Worm (Caenorhabditis elegans) whole organism, L4 larva: ENCODE measurements around the gene H04J21.1.
A peak's percentile ranks its signal among the peaks of the same experiment; 100 is the strongest.

Experiments
- D1046.2 ChIP-seq: fragments of 200-800 bp; sonication (Bioruptor generic); IDR thresholded peaks from 2 replicates; pipeline ENCODE4 v1.3.6; 2022; ENCODE audit warnings: missing genetic modification characterization, missing compliant biosample characterization
- F26F4.8 ChIP-seq: fragments of 200-800 bp; sonication (Bioruptor generic); conservative IDR thresholded peaks from 2 replicates; pipeline ENCODE4 v1.3.6; 2022; ENCODE audit warnings: missing genetic modification characterization, missing compliant biosample characterization
- F37D6.2 ChIP-seq: sonication (generic microtip); optimal IDR thresholded peaks from 2 replicates; lab custom pipeline; 2016; ENCODE audit warnings: mild to moderate bottlenecking, missing genetic modification characterization, missing compliant biosample characterization
- F49E8.2 ChIP-seq: sonication (generic microtip); optimal IDR thresholded peaks from 2 replicates; lab custom pipeline; 2016; ENCODE audit warnings: missing compliant biosample characterization, mild to moderate bottlenecking, missing genetic modification characterization, borderline replicate concordance
- T20F7.1 ChIP-seq: fragments of 200-800 bp; sonication (Bioruptor generic); optimal IDR thresholded peaks from 2 replicates; lab custom pipeline; 2018; ENCODE audit warnings: mild to moderate bottlenecking, missing genetic modification characterization, missing compliant biosample characterization
- Y105C5A.15 ChIP-seq: fragments of 200-800 bp; sonication (Bioruptor generic); IDR thresholded peaks from 2 replicates; pipeline ENCODE4 v1.3.6; 2022; ENCODE audit warnings: missing genetic modification characterization, missing compliant biosample characterization
- Y48G9A.11 ChIP-seq: fragments of 200-800 bp; sonication (Bioruptor generic); IDR thresholded peaks from 2 replicates; pipeline ENCODE4 v1.3.6; 2022; ENCODE audit warnings: missing genetic modification reagents, missing genetic modification characterization, missing compliant biosample characterization
- ZK546.5 ChIP-seq, 2 experiments: sonication (generic microtip); optimal IDR thresholded peaks; 2 replicates each; lab custom pipeline; 2017; ENCODE audit warnings: missing biosample characterization in 2 of 2, missing genetic modification characterization in 2 of 2
- attf-4 ChIP-seq: sonication (generic microtip); optimal IDR thresholded peaks from 3 replicates; lab custom pipeline; 2017; ENCODE audit warnings: missing biosample characterization, missing genetic modification characterization
- ceh-28 ChIP-seq: fragments of 150-350 bp; optimal IDR thresholded peaks from 2 replicates; lab custom pipeline; 2014; ENCODE audit warnings: missing biosample characterization, missing genetic modification reagents, missing genetic modification characterization
- ceh-62 ChIP-seq: sonication (generic microtip); optimal IDR thresholded peaks from 2 replicates; lab custom pipeline; 2017; ENCODE audit warnings: missing biosample characterization, missing genetic modification characterization
- ces-1 ChIP-seq: fragments of 150-350 bp; sonication (generic microtip); optimal IDR thresholded peaks from 4 replicates; lab custom pipeline; 2014; ENCODE audit warnings: missing biosample characterization, missing genetic modification reagents, missing genetic modification characterization
- ctbp-1 ChIP-seq: fragments of 200-800 bp; sonication (Bioruptor generic); IDR thresholded peaks from 2 replicates; pipeline ENCODE4 v1.3.6; 2022; ENCODE audit warnings: missing genetic modification reagents, missing genetic modification characterization, missing compliant biosample characterization
- daf-12 ChIP-seq: fragments of 150-350 bp; optimal IDR thresholded peaks from 2 replicates; lab custom pipeline; 2014; ENCODE audit warnings: missing biosample characterization, missing genetic modification reagents, missing genetic modification characterization
- daf-19 ChIP-seq: fragments of 200-800 bp; sonication (Bioruptor generic); conservative IDR thresholded peaks from 2 replicates; pipeline ENCODE4 v1.3.6; 2022; ENCODE audit warnings: missing genetic modification characterization, missing compliant biosample characterization
- dpl-1 ChIP-seq: fragments of 150-350 bp; optimal IDR thresholded peaks from 2 replicates; lab custom pipeline; 2014; ENCODE audit warnings: missing biosample characterization, missing genetic modification reagents, missing genetic modification characterization
- dve-1 ChIP-seq: sonication (generic microtip); optimal IDR thresholded peaks from 2 replicates; lab custom pipeline; 2017; ENCODE audit warnings: antibody characterized with exemption, mild to moderate bottlenecking, missing genetic modification characterization, missing compliant biosample characterization; ENCODE audit not compliant: insufficient read depth
- fos-1 ChIP-seq: fragments of 150-350 bp; optimal IDR thresholded peaks from 2 replicates; lab custom pipeline; 2014; ENCODE audit warnings: missing biosample characterization, missing genetic modification characterization
- gei-8 ChIP-seq: fragments of 200-800 bp; sonication (Bioruptor generic); optimal IDR thresholded peaks from 2 replicates; lab custom pipeline; 2018; ENCODE audit warnings: mild to moderate bottlenecking, missing genetic modification characterization, missing compliant biosample characterization
- hlh-30 ChIP-seq: sonication (generic microtip); optimal IDR thresholded peaks from 2 replicates; lab custom pipeline; 2017; ENCODE audit warnings: antibody characterized with exemption, mild to moderate bottlenecking, missing genetic modification characterization, missing compliant biosample characterization; ENCODE audit not compliant: insufficient read depth
- jun-1 ChIP-seq: fragments of 150-350 bp; optimal IDR thresholded peaks from 2 replicates; lab custom pipeline; 2014; ENCODE audit warnings: missing biosample characterization, missing genetic modification reagents, missing genetic modification characterization
- lim-7 ChIP-seq: fragments of 200-800 bp; sonication (Bioruptor generic); IDR thresholded peaks from 2 replicates; pipeline ENCODE4 v1.3.6; 2022; ENCODE audit warnings: missing genetic modification characterization, missing compliant biosample characterization
- lin-1 ChIP-seq: fragments of 200-800 bp; sonication (Bioruptor generic); IDR thresholded peaks from 2 replicates; pipeline ENCODE4 v1.3.6; 2022; ENCODE audit warnings: missing genetic modification reagents, missing genetic modification characterization, missing compliant biosample characterization
- lin-15B ChIP-seq: fragments of 150-350 bp; sonication (generic microtip); optimal IDR thresholded peaks from 3 replicates; lab custom pipeline; 2014; ENCODE audit warnings: missing biosample characterization, missing genetic modification characterization
- lin-39 ChIP-seq: fragments of 150-350 bp; optimal IDR thresholded peaks from 2 replicates; lab custom pipeline; 2014; ENCODE audit warnings: missing biosample characterization, missing genetic modification reagents, missing genetic modification characterization
- lsy-2 ChIP-seq, 2 experiments: fragments of 150-350 bp in 1 of 2; sonication (generic microtip) in 1 of 2; optimal IDR thresholded peaks; 2 replicates each; lab custom pipeline; 2014 to 2017; ENCODE audit warnings: missing biosample characterization in 2 of 2, missing genetic modification characterization in 2 of 2
- madf-9 ChIP-seq: fragments of 200-800 bp; sonication (Bioruptor generic); conservative IDR thresholded peaks from 2 replicates; pipeline ENCODE4 v1.3.6; 2022; ENCODE audit warnings: missing genetic modification reagents, missing genetic modification characterization, missing compliant biosample characterization
- mdt-29 ChIP-seq: fragments of 200-800 bp; sonication (Bioruptor generic); IDR thresholded peaks from 2 replicates; pipeline ENCODE4 v1.3.6; 2022; ENCODE audit warnings: missing genetic modification reagents, missing genetic modification characterization, missing compliant biosample characterization
- mep-1 ChIP-seq: fragments of 150-350 bp; sonication (generic microtip); optimal IDR thresholded peaks from 3 replicates; lab custom pipeline; 2014; ENCODE audit warnings: missing biosample characterization, missing genetic modification characterization
- mes-2 ChIP-seq: sonication (generic microtip); optimal IDR thresholded peaks from 2 replicates; lab custom pipeline; 2016; ENCODE audit warnings: missing genotype, mild to moderate bottlenecking, missing genetic modification characterization, missing compliant biosample characterization; ENCODE audit not compliant: poor library complexity, severe bottlenecking
- mxl-3 ChIP-seq: fragments of 200-800 bp; sonication (Bioruptor generic); optimal IDR thresholded peaks from 2 replicates; lab custom pipeline; 2018; ENCODE audit warnings: mild to moderate bottlenecking, missing genetic modification characterization, missing compliant biosample characterization
- nhr-11 ChIP-seq: fragments of 150-350 bp; optimal IDR thresholded peaks from 2 replicates; lab custom pipeline; 2014; ENCODE audit warnings: missing biosample characterization, missing genetic modification characterization
- nhr-111 ChIP-seq: fragments of 200-800 bp; sonication (Bioruptor generic); optimal IDR thresholded peaks from 2 replicates; lab custom pipeline; 2018; ENCODE audit warnings: mild to moderate bottlenecking, missing genetic modification characterization, missing compliant biosample characterization
- nhr-41 ChIP-seq: fragments of 200-800 bp; sonication (Bioruptor generic); IDR thresholded peaks from 2 replicates; pipeline ENCODE4 v1.3.6; 2022; ENCODE audit warnings: missing genetic modification reagents, missing genetic modification characterization, missing compliant biosample characterization
- nhr-6 ChIP-seq: fragments of 150-350 bp; optimal IDR thresholded peaks from 2 replicates; lab custom pipeline; 2014; ENCODE audit warnings: missing biosample characterization, missing genetic modification characterization
- nhr-77 ChIP-seq: fragments of 150-350 bp; optimal IDR thresholded peaks from 2 replicates; lab custom pipeline; 2014; ENCODE audit warnings: missing biosample characterization, missing genetic modification characterization
- saeg-2 ChIP-seq: fragments of 200-800 bp; sonication (Bioruptor generic); IDR thresholded peaks from 2 replicates; pipeline ENCODE4 v1.3.6; 2022; ENCODE audit warnings: missing genetic modification reagents, missing genetic modification characterization, missing compliant biosample characterization
- tag-97 ChIP-seq: fragments of 200-800 bp; sonication (Bioruptor generic); IDR thresholded peaks from 2 replicates; pipeline ENCODE4 v1.3.6; 2022; ENCODE audit warnings: missing genetic modification characterization, missing compliant biosample characterization
- tra-1 ChIP-seq: fragments of 200-800 bp; sonication (Bioruptor generic); IDR thresholded peaks from 2 replicates; pipeline ENCODE4 v1.3.6; 2022; ENCODE audit warnings: missing genetic modification reagents, missing genetic modification characterization, missing compliant biosample characterization
- unc-39 ChIP-seq: sonication (generic microtip); optimal IDR thresholded peaks from 2 replicates; lab custom pipeline; 2017; ENCODE audit warnings: missing biosample characterization, missing genetic modification characterization
- unc-62 ChIP-seq, 3 experiments: fragments of 150-350 bp in 1 of 3; sonication (generic microtip); optimal IDR thresholded peaks in 2 of 3; peaks in 1 of 3; 1 replicate in 1 of 3; 2 replicates in 2 of 3; lab custom pipeline; 2014 to 2017; ENCODE audit warnings: missing biosample characterization in 3 of 3, missing genetic modification characterization in 3 of 3, missing genetic modification reagents in 3 of 3, missing genotype in 1 of 3
- ztf-11 ChIP-seq: fragments of 150-350 bp; optimal IDR thresholded peaks from 2 replicates; lab custom pipeline; 2014; ENCODE audit warnings: missing biosample characterization, missing genetic modification characterization

Gene H04J21.1

ce11 chrIII:2401126-2402123 lies 29.7 kb upstream of the H04J21.1 start, which contains the start of the genes cic-1 and strm-1 (continued):
- TF ChIP-seq mes-2 (tag; lab: Kevin White, UChicago): peak; percentile 71
- TF ChIP-seq ceh-28 (tag; lab: Kevin White, UChicago): no peak
- TF ChIP-seq Y105C5A.15 (GFP tag; lab: Robert Waterston, UW): no peak
- peak; percentile 25 for TF ChIP-seq hlh-30 (tag; lab: Kevin White, UChicago)
- TF ChIP-seq D1046.2 (GFP tag; lab: Robert Waterston, UW): no peak
- TF ChIP-seq ZK546.5 (tag; optimal IDR thresholded peaks at IDR 0.05; lab: Kevin White, UChicago): no peak
- no peak for TF ChIP-seq madf-9
- no peak for TF ChIP-seq tra-1
- TF ChIP-seq mdt-29 (GFP tag; lab: Robert Waterston, UW): no peak
- TF ChIP-seq ctbp-1 (GFP tag; lab: Robert Waterston, UW): no peak
- TF ChIP-seq T20F7.1 (GFP tag; lab: Kevin White, UChicago): peak; percentile 98
- no peak for TF ChIP-seq lin-1 (GFP tag; lab: Robert Waterston, UW)
- TF ChIP-seq lin-39 (tag; lab: Kevin White, UChicago): no peak
- no peak for TF ChIP-seq daf-19
- TF ChIP-seq nhr-11: no peak
- no peak for TF ChIP-seq saeg-2 (GFP tag; lab: Robert Waterston, UW)
- TF ChIP-seq dpl-1: peak; percentile 92
- peak; percentile 99 for TF ChIP-seq Y48G9A.11 (GFP tag; lab: Robert Waterston, UW)
- TF ChIP-seq lsy-2 (tag; optimal IDR thresholded peaks at IDR 0.05; lab: Kevin White, UChicago): peak in 1 of 2 experiments; percentile 80
- TF ChIP-seq mxl-3 (GFP tag; lab: Kevin White, UChicago): no peak
- peak; percentile 26 for TF ChIP-seq dve-1 (tag; lab: Kevin White, UChicago)
- no peak for TF ChIP-seq jun-1
- TF ChIP-seq fos-1 (tag; lab: Kevin White, UChicago): no peak
- TF ChIP-seq F49E8.2: no peak
- no peak for TF ChIP-seq nhr-41 (GFP tag; lab: Robert Waterston, UW)
- TF ChIP-seq tag-97 (GFP tag; lab: Robert Waterston, UW): no peak
- TF ChIP-seq lin-15B (tag; lab: Kevin White, UChicago): no peak
- no peak for TF ChIP-seq attf-4 (tag; lab: Kevin White, UChicago)
- TF ChIP-seq unc-39 (tag; lab: Kevin White, UChicago): no peak
- no peak for TF ChIP-seq ces-1
- TF ChIP-seq mep-1 (tag; lab: Kevin White, UChicago): peak; percentile 38
- no peak for TF ChIP-seq gei-8 (GFP tag; lab: Kevin White, UChicago)
- no peak for TF ChIP-seq nhr-111 (GFP tag; lab: Kevin White, UChicago)
- no peak for TF ChIP-seq nhr-6 (tag; lab: Kevin White, UChicago)
- no peak for TF ChIP-seq nhr-77 (tag; lab: Kevin White, UChicago)
- no peak for TF ChIP-seq lim-7 (GFP tag; lab: Robert Waterston, UW)
- no peak for TF ChIP-seq F37D6.2 (tag; lab: Kevin White, UChicago)
- peak in 1 of 2 experiments; percentile 4 for TF ChIP-seq unc-62 (GFP tag; optimal IDR thresholded peaks at IDR 0.05 in 1 of 2; lab: Kevin White, UChicago)
- TF ChIP-seq unc-62 (tag; optimal IDR thresholded peaks at IDR 0.05; lab: Kevin White, UChicago): no peak
- no peak for TF ChIP-seq ceh-62 (tag; lab: Kevin White, UChicago)
- no peak for TF ChIP-seq daf-12
- no peak for TF ChIP-seq ztf-11 (tag; lab: Kevin White, UChicago)
- TF ChIP-seq F26F4.8: no peak
